Fruit fly (Drosophila melanogaster) whole organism, wandering third instar larva: Measurements from ENCODE around the gene CG9682.
A peak's percentile ranks its signal among the peaks of the same experiment; 100 is the strongest.

Experiments
- Abd-B ChIP-seq: fragments of >200 bp; optimal IDR thresholded peaks from 2 replicates; lab custom pipeline; 2017; ENCODE audit warnings: missing biosample characterization, missing genetic modification characterization
- CG32264 ChIP-seq: fragments of 200-800 bp; sonication (Bioruptor generic); optimal IDR thresholded peaks from 2 replicates; lab custom pipeline; 2016; ENCODE audit warnings: missing biosample characterization, missing genetic modification characterization
- CG9705 ChIP-seq: fragments of 200-800 bp; sonication (Bioruptor generic); optimal IDR thresholded peaks from 2 replicates; lab custom pipeline; 2018; ENCODE audit warnings: missing biosample characterization, mild to moderate bottlenecking, missing genetic modification characterization
- CrebA ChIP-seq: fragments of 200-800 bp; sonication (Bioruptor generic); optimal IDR thresholded peaks from 2 replicates; lab custom pipeline; 2016; ENCODE audit warnings: missing biosample characterization, mild to moderate bottlenecking, missing genetic modification characterization, borderline replicate concordance
- Dfd ChIP-seq: fragments of >200 bp; optimal IDR thresholded peaks from 2 replicates; lab custom pipeline; 2017; ENCODE audit warnings: missing biosample characterization, missing genetic modification characterization
- Dif ChIP-seq: fragments of 200-275, 200-300 bp; sonication (Bioruptor generic); optimal IDR thresholded peaks from 2 replicates; lab custom pipeline; 2018; ENCODE audit warnings: missing biosample characterization, missing genetic modification characterization; ENCODE audit not compliant: partially characterized antibody
- GATAd ChIP-seq: sonication (Bioruptor generic); optimal IDR thresholded peaks from 2 replicates; lab custom pipeline; 2016; ENCODE audit warnings: missing biosample characterization, missing genetic modification characterization
- HLH106 ChIP-seq: fragments of 200-800 bp; optimal IDR thresholded peaks from 3 replicates; lab custom pipeline; 2019; ENCODE audit warnings: missing biosample characterization, mild to moderate bottlenecking, missing genetic modification characterization, moderate library complexity
- Hnf4 ChIP-seq: fragments of 200-800 bp; sonication (Bioruptor generic); optimal IDR thresholded peaks from 2 replicates; lab custom pipeline; 2016; ENCODE audit warnings: missing biosample characterization, mild to moderate bottlenecking, missing genetic modification characterization
- Hr78 ChIP-seq: fragments of >200 bp; optimal IDR thresholded peaks from 2 replicates; lab custom pipeline; 2017; ENCODE audit warnings: missing biosample characterization, missing genetic modification characterization
- Hr83 ChIP-seq: fragments of 200-300 bp; sonication (Bioruptor generic); optimal IDR thresholded peaks from 2 replicates; lab custom pipeline; 2016; ENCODE audit warnings: missing biosample characterization, mild to moderate bottlenecking, missing genetic modification characterization, moderate library complexity; ENCODE audit not compliant: poor library complexity, severe bottlenecking
- Jra ChIP-seq: sonication (Bioruptor generic); optimal IDR thresholded peaks from 2 replicates; lab custom pipeline; 2016; ENCODE audit warnings: missing biosample characterization, missing genetic modification characterization
- Mio ChIP-seq: sonication (Bioruptor generic); optimal IDR thresholded peaks from 2 replicates; lab custom pipeline; 2016; ENCODE audit warnings: missing biosample characterization, missing genetic modification characterization
- Myc ChIP-seq: fragments of >200 bp; optimal IDR thresholded peaks from 2 replicates; lab custom pipeline; 2017
- OdsH ChIP-seq: fragments of 200-800 bp; sonication (Bioruptor generic); optimal IDR thresholded peaks from 2 replicates; lab custom pipeline; 2016; ENCODE audit warnings: missing biosample characterization, mild to moderate bottlenecking, missing genetic modification characterization
- Rel ChIP-seq, 2 experiments: fragments of 200-800 bp; sonication (Bioruptor generic) in 1 of 2; optimal IDR thresholded peaks; 2 replicates in 1 of 2; 3 replicates in 1 of 2; lab custom pipeline; 2016 to 2019; ENCODE audit warnings: mild to moderate bottlenecking in 2 of 2, missing biosample characterization in 2 of 2, missing genetic modification characterization in 2 of 2, moderate library complexity in 1 of 2
- Sp1 ChIP-seq: fragments of 200-800 bp; sonication (Bioruptor generic); optimal IDR thresholded peaks from 3 replicates; lab custom pipeline; 2019; ENCODE audit warnings: missing biosample characterization, mild to moderate bottlenecking, missing genetic modification characterization, moderate library complexity
- Vsx2 ChIP-seq: fragments of 200-300, 225-300 bp; sonication (Bioruptor generic); optimal IDR thresholded peaks from 2 replicates; lab custom pipeline; 2018; ENCODE audit warnings: missing biosample characterization, missing genetic modification characterization; ENCODE audit not compliant: partially characterized antibody
- br ChIP-seq: fragments of 200-800 bp; sonication (Bioruptor generic); optimal IDR thresholded peaks from 2 replicates; lab custom pipeline; 2016; ENCODE audit warnings: missing biosample characterization, missing genetic modification characterization
- brk ChIP-seq: fragments of 200-800 bp; sonication (Bioruptor generic); optimal IDR thresholded peaks from 2 replicates; lab custom pipeline; 2016; ENCODE audit warnings: missing biosample characterization, mild to moderate bottlenecking, missing genetic modification characterization
- dl ChIP-seq, 2 experiments: fragments of 175-275, 200-275 bp in 1 of 2; fragments of 200-275 bp in 1 of 2; sonication (Bioruptor generic); optimal IDR thresholded peaks; lab custom pipeline; 2018; ENCODE audit warnings: mild to moderate bottlenecking in 2 of 2, missing biosample characterization in 2 of 2, missing genetic modification characterization in 2 of 2, moderate library complexity in 2 of 2; ENCODE audit not compliant: partially characterized antibody in 2 of 2, insufficient read depth in 1 of 2
- dmrt93B ChIP-seq: fragments of 200-800 bp; sonication (Bioruptor generic); optimal IDR thresholded peaks from 2 replicates; lab custom pipeline; 2018; ENCODE audit warnings: missing biosample characterization, mild to moderate bottlenecking, missing genetic modification characterization
- dsf ChIP-seq: sonication (Bioruptor generic); optimal IDR thresholded peaks from 2 replicates; lab custom pipeline; 2016; ENCODE audit warnings: missing biosample characterization, missing genetic modification characterization, borderline replicate concordance
- ey ChIP-seq: fragments of 200-800 bp; sonication (Bioruptor generic); optimal IDR thresholded peaks from 2 replicates; lab custom pipeline; 2016; ENCODE audit warnings: missing biosample characterization, missing genetic modification characterization
- foxo ChIP-seq, 2 experiments: fragments of 200-800 bp; sonication (Bioruptor generic); optimal IDR thresholded peaks; 2 replicates in 1 of 2; 3 replicates in 1 of 2; lab custom pipeline; 2016 to 2017; ENCODE audit warnings: missing biosample characterization in 2 of 2, missing genetic modification characterization in 2 of 2
- fru ChIP-seq: fragments of 200-800 bp; sonication (Bioruptor generic); optimal IDR thresholded peaks from 3 replicates; lab custom pipeline; 2016; ENCODE audit warnings: missing biosample characterization, mild to moderate bottlenecking, missing genetic modification characterization
- h ChIP-seq: fragments of 200-800 bp; sonication (Bioruptor generic); optimal IDR thresholded peaks from 3 replicates; lab custom pipeline; 2016; ENCODE audit warnings: missing biosample characterization, mild to moderate bottlenecking, missing genetic modification characterization
- jim ChIP-seq: fragments of 175-275, 200-325 bp; sonication (Bioruptor generic); optimal IDR thresholded peaks from 2 replicates; lab custom pipeline; 2016; ENCODE audit warnings: missing biosample characterization, mild to moderate bottlenecking, missing genetic modification characterization
- lola ChIP-seq: fragments of >200 bp; optimal IDR thresholded peaks from 2 replicates; lab custom pipeline; 2017; ENCODE audit warnings: missing biosample characterization, missing genetic modification characterization
- pan ChIP-seq: fragments of >200 bp; optimal IDR thresholded peaks from 2 replicates; lab custom pipeline; 2017
- psq ChIP-seq: fragments of 200-800 bp; sonication (Bioruptor generic); optimal IDR thresholded peaks from 3 replicates; lab custom pipeline; 2017; ENCODE audit warnings: missing biosample characterization, mild to moderate bottlenecking, missing genetic modification characterization, moderate library complexity
- rgr ChIP-seq: fragments of 200-800 bp; sonication (Bioruptor generic); optimal IDR thresholded peaks from 3 replicates; lab custom pipeline; 2016; ENCODE audit warnings: missing biosample characterization, mild to moderate bottlenecking, missing genetic modification characterization
- sage ChIP-seq: fragments of 200-800 bp; sonication (Bioruptor generic); optimal IDR thresholded peaks from 2 replicates; lab custom pipeline; 2016; ENCODE audit warnings: missing biosample characterization, mild to moderate bottlenecking, missing genetic modification characterization
- sv ChIP-seq: fragments of 200-800 bp; sonication (Bioruptor generic); optimal IDR thresholded peaks from 3 replicates; lab custom pipeline; 2016; ENCODE audit warnings: missing biosample characterization, missing genetic modification characterization
- tai ChIP-seq: sonication (Bioruptor generic); optimal IDR thresholded peaks from 2 replicates; lab custom pipeline; 2016; ENCODE audit warnings: missing biosample characterization, missing genetic modification characterization
- usp ChIP-seq: fragments of >200 bp; optimal IDR thresholded peaks from 2 replicates; lab custom pipeline; 2017; ENCODE audit warnings: missing biosample characterization, missing genetic modification characterization
- woc ChIP-seq: sonication (Bioruptor generic); optimal IDR thresholded peaks from 2 replicates; lab custom pipeline; 2016; ENCODE audit warnings: missing biosample characterization, mild to moderate bottlenecking, missing genetic modification characterization

Gene CG9682

DNA sequence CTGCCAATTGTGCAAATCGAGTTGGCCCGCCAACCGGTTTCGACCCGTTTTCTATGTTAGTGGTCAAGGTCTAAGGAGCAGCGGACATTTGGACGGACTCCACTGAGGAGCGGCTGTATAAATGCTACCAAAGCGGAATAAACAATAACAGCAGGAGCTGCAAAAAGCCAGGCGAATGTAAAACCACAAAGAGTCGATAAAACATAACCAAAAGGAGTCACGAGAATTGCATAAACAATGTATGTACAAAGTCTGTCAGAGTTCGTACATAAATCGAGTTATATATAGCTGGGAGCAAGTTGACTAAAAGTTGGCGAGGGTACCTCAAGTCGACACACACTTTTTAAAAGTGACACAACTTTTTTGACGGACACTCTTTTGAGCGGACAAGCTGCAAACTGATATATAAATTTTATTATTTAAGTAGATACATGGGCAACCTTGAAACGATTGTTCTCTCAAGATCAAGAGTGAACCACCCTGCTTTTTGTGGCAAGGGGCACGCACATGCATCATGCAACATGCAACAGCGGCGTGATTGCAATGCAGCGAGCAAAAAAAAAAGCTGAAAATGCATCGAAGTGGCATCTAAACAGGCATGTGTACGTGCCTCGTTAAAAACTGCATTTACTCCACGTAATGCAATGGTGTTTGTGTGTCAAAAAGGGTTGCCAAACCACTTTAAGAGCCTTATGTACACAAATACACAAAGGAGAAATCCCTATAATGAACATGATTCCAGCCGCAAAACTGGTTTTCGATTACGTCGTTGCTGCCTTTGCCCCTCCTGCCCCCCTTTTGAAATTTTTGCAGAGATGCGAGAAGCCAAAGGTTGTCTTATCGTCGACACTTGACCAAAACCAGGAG is 4.8 kb downstream of the CG9682 start (continued):
- TF ChIP-seq CG9705 (GFP tag; lab: Kevin White, UChicago) = peak; percentile 87
- TF ChIP-seq rgr = peak; percentile 93
- no peak for TF ChIP-seq pan (lab: Kevin White, UChicago)

DNA sequence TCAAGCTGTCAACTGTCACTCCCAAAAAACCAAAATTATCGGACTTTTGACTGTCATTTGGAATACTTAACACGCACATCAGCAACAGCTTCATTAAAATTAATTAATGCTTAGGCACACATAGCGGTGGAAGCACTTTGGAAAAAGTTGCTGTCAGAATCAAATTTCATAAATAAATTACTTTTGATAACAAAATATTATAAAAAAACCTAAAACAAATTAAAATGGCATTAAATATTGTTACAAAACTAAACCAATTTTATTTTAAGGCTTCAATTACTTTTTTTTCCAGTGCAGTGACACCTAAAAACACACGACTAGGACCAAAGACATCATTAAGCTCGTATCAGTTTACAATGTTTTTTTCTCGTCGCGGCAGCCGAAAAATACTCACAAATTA is 5.5 kb downstream of the CG9682 start:
- TF ChIP-seq Myc (lab: Kevin White, UChicago) = no peak
- no peak for TF ChIP-seq CrebA (GFP tag; lab: Kevin White, UChicago)
- TF ChIP-seq HLH106 = peak; percentile 66
- TF ChIP-seq rgr = peak; percentile 43
- peak; percentile 71 for TF ChIP-seq h
- TF ChIP-seq br = peak; percentile 14
- TF ChIP-seq foxo (GFP tag; optimal IDR thresholded peaks at IDR 0.05; lab: Kevin White, UChicago) = peak in 1 of 2 experiments; percentile 39
- TF ChIP-seq OdsH (GFP tag; lab: Kevin White, UChicago) = peak; percentile 29
- TF ChIP-seq Sp1 (GFP tag; lab: Kevin White, UChicago) = peak; percentile 59
- peak; percentile 21 for TF ChIP-seq fru (GFP tag; lab: Kevin White, UChicago)
- TF ChIP-seq sage (GFP tag; lab: Kevin White, UChicago) = no peak
- TF ChIP-seq dmrt93B = peak; percentile 26
- TF ChIP-seq Jra (GFP tag; lab: Kevin White, UChicago) = no peak
- TF ChIP-seq brk = no peak

DNA sequence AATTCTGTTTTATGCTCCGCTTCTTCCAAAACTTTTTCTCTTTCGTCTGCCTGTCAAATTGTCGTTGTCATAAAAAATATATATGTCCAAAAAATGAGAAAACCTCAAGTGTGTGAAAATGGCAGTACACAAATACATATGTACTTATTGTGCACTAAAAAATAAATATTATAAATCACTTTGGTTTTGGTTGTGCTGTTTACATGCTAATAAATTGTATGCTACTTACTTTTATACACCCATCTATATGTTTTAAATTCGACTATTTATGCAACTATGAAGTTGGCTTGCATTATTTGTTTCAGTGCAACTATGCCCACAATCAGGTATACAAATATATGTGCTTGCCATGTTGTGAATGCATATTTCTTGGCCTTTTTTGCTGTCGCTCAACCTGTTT is 6.9 kb downstream of the CG9682 start:
- TF ChIP-seq Rel (GFP tag; optimal IDR thresholded peaks at IDR 0.05; lab: Kevin White, UChicago) (peak; percentile 70), Rel (tag; optimal IDR thresholded peaks at IDR 0.05; lab: Kevin White, UChicago) (peak; percentile 49), CrebA (GFP tag; lab: Kevin White, UChicago) (peak; percentile 74), ey (GFP tag; lab: Kevin White, UChicago) (peak; percentile 86), rgr (peak; percentile 91), fru (GFP tag; lab: Kevin White, UChicago) (peak; percentile 96), h (peak; percentile 96), lola (no peak), Jra (GFP tag; lab: Kevin White, UChicago) (peak; percentile 79), dmrt93B (peak; percentile 63), Dif (GFP tag; lab: Kevin White, UChicago) (no peak), GATAd (GFP tag; lab: Kevin White, UChicago) (no peak), psq (GFP tag; lab: Kevin White, UChicago) (peak; percentile 89), foxo (GFP tag; optimal IDR thresholded peaks at IDR 0.05; lab: Kevin White, UChicago) (peak in 1 of 2 experiments; percentile 92), Mio (GFP tag; lab: Kevin White, UChicago) (no peak), dsf (GFP tag; lab: Kevin White, UChicago) (peak; percentile 23), woc (peak; percentile 83), tai (no peak), OdsH (GFP tag; lab: Kevin White, UChicago) (peak; percentile 93), brk (peak; percentile 82), HLH106 (peak; percentile 94), sage (GFP tag; lab: Kevin White, UChicago) (peak; percentile 78), pan (lab: Kevin White, UChicago) (no peak), Hnf4 (GFP tag; lab: Kevin White, UChicago) (peak; percentile 88), br (peak; percentile 87), Sp1 (GFP tag; lab: Kevin White, UChicago) (peak; percentile 86), Hr83 (GFP tag; lab: Kevin White, UChicago) (no peak)

DNA sequence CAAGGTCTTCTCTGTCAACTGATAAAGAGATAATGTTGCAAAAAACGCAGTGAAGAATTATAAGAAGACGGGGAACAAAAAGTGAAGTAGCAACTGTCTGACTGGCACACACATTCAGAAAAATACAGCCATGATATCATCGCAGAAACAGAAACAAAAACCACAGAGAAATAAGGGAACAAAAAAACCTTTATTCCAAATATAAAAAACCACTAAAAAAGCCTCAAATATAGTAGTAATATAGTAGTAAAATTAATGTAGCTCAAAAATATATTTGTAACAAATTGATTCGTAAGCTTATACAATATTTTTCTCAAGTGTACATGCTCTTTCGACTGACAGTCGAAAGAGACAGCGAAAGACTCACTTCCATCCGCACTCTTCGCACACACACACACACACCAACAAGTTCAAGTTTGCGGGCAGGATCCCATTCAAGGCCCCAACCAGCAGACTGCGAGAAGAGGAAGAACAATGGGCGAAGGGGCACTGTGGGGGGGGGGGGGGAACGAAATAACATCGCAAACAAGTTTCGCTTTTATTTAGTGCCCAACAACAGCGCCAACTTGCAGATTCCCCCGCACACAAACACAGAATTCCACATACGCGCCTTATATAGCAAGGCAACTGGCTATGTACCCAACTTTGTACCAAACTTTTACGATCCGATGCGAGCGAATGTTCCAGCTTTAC is 7.7 kb downstream of the CG9682 start:
- TF ChIP-seq sv (GFP tag; lab: Kevin White, UChicago) = no peak
- TF ChIP-seq Dfd = peak; percentile 86
- TF ChIP-seq CrebA (GFP tag; lab: Kevin White, UChicago) = peak; percentile 39
- TF ChIP-seq CG32264 (GFP tag; lab: Kevin White, UChicago) = peak; percentile 53
- TF ChIP-seq dmrt93B = peak; percentile 52
- no peak for TF ChIP-seq Abd-B (GFP tag; lab: Kevin White, UChicago)
- TF ChIP-seq Vsx2 = no peak
- no peak for TF ChIP-seq Hr78 (GFP tag; lab: Kevin White, UChicago)
- TF ChIP-seq dl (GFP tag; optimal IDR thresholded peaks at IDR 0.05; lab: Kevin White, UChicago; ENCODE audit: insufficient read depth in 1 of 2, partially characterized antibody in 2 of 2) = no peak
- no peak for TF ChIP-seq Dif (GFP tag; lab: Kevin White, UChicago)
- peak; percentile 84 for TF ChIP-seq ey (GFP tag; lab: Kevin White, UChicago)
- TF ChIP-seq usp (GFP tag; lab: Kevin White, UChicago) = no peak
- peak; percentile 92 for TF ChIP-seq fru (GFP tag; lab: Kevin White, UChicago)
- peak; percentile 80 for TF ChIP-seq br
- TF ChIP-seq jim (GFP tag; lab: Kevin White, UChicago) = no peak
- TF ChIP-seq Sp1 (GFP tag; lab: Kevin White, UChicago) = peak; percentile 80
- peak; percentile 31 for TF ChIP-seq woc
- peak; percentile 50 for TF ChIP-seq CG9705 (GFP tag; lab: Kevin White, UChicago)
- peak; percentile 26 for TF ChIP-seq sage (GFP tag; lab: Kevin White, UChicago)
- TF ChIP-seq tai = peak; percentile 66
- TF ChIP-seq GATAd (GFP tag; lab: Kevin White, UChicago) = no peak
- peak; percentile 81 for TF ChIP-seq Hnf4 (GFP tag; lab: Kevin White, UChicago)
- peak; percentile 76 for TF ChIP-seq brk
- peak; percentile 84 for TF ChIP-seq OdsH (GFP tag; lab: Kevin White, UChicago)
- TF ChIP-seq Hr83 (GFP tag; lab: Kevin White, UChicago) = no peak
